Fruit fly (Drosophila melanogaster) whole organism, embryonic: Measurements from ENCODE around the gene Tet.

Source experiments
- Adf1 ChIP-seq: fragments of 200-800 bp; sonication (Bioruptor generic); IDR thresholded peaks from 2 replicates; pipeline ENCODE4 v1.3.6; 2022; ENCODE audit warnings: missing biosample characterization, missing genetic modification characterization
- B-H1 ChIP-seq: fragments of 200-800 bp; sonication (Bioruptor generic); IDR thresholded peaks from 3 replicates; pipeline ENCODE4 v1.3.6; 2022; ENCODE audit warnings: missing biosample characterization, missing genetic modification characterization
- CG10267 ChIP-seq: fragments of 200-800 bp; sonication (Bioruptor generic); optimal IDR thresholded peaks from 2 replicates; lab custom pipeline; 2018; ENCODE audit warnings: missing biosample characterization, mild to moderate bottlenecking, missing genetic modification characterization, moderate library complexity
- CG10431 ChIP-seq: fragments of 200-800 bp; sonication (Bioruptor generic); optimal IDR thresholded peaks from 3 replicates; lab custom pipeline; 2018; ENCODE audit warnings: missing biosample characterization, mild to moderate bottlenecking, missing genetic modification characterization
- CG15269 ChIP-seq: fragments of 200-800 bp; sonication (Bioruptor generic); optimal IDR thresholded peaks from 2 replicates; lab custom pipeline; 2018; ENCODE audit warnings: missing biosample characterization, mild to moderate bottlenecking, missing genetic modification characterization, moderate library complexity
- CG17186 ChIP-seq: fragments of 200-800 bp; sonication (Bioruptor generic); optimal IDR thresholded peaks from 3 replicates; lab custom pipeline; 2017; ENCODE audit warnings: missing biosample characterization, missing genetic modification reagents, missing genetic modification characterization
- CG17912 ChIP-seq: fragments of 200-800 bp; sonication (Bioruptor generic); optimal IDR thresholded peaks from 2 replicates; lab custom pipeline; 2018; ENCODE audit warnings: missing biosample characterization, mild to moderate bottlenecking, missing genetic modification characterization
- CG31224 ChIP-seq: fragments of 200-800 bp; sonication (Bioruptor generic); IDR thresholded peaks from 2 replicates; pipeline ENCODE4 v1.3.6; 2022; ENCODE audit warnings: missing biosample characterization, missing genetic modification characterization
- CG31441 ChIP-seq: fragments of 200-800 bp; sonication (Bioruptor generic); IDR thresholded peaks from 2 replicates; pipeline ENCODE4 v1.3.6; 2022; ENCODE audit warnings: missing biosample characterization, missing genetic modification characterization
- CG32767 ChIP-seq: fragments of 200-800 bp; sonication (Bioruptor generic); IDR thresholded peaks from 2 replicates; pipeline ENCODE4 v1.3.6; 2022; ENCODE audit warnings: missing biosample characterization, missing genetic modification characterization
- CG34422 ChIP-seq: fragments of 200-800 bp; sonication (Bioruptor generic); IDR thresholded peaks from 3 replicates; pipeline ENCODE4 v1.3.6; 2022; ENCODE audit warnings: missing biosample characterization, missing genetic modification characterization
- CG4424 ChIP-seq: fragments of 200-800 bp; sonication (Bioruptor generic); optimal IDR thresholded peaks from 3 replicates; lab custom pipeline; 2016; ENCODE audit warnings: missing biosample characterization, missing genetic modification characterization
- CG5245 ChIP-seq: fragments of 200-800 bp; sonication (Bioruptor generic); optimal IDR thresholded peaks from 3 replicates; lab custom pipeline; 2016; ENCODE audit warnings: missing biosample characterization, missing genetic modification characterization
- CG6765 ChIP-seq: fragments of 200-800 bp; sonication (Bioruptor generic); optimal IDR thresholded peaks from 3 replicates; lab custom pipeline; 2017; ENCODE audit warnings: missing biosample characterization, mild to moderate bottlenecking, missing genetic modification characterization
- CG7963 ChIP-seq: fragments of 200-800 bp; sonication (Bioruptor generic); IDR thresholded peaks from 3 replicates; pipeline ENCODE4 v1.3.6; 2022; ENCODE audit warnings: missing biosample characterization, missing genetic modification characterization; ENCODE audit not compliant: partially characterized antibody
- CG7987 ChIP-seq: fragments of 200-800 bp; sonication (Bioruptor generic); optimal IDR thresholded peaks from 2 replicates; lab custom pipeline; 2018; ENCODE audit warnings: missing biosample characterization, mild to moderate bottlenecking, missing genetic modification characterization, moderate library complexity
- CG8359 ChIP-seq: fragments of 200-800 bp; sonication (Bioruptor generic); optimal IDR thresholded peaks from 2 replicates; lab custom pipeline; 2017; ENCODE audit warnings: missing biosample characterization, mild to moderate bottlenecking, missing genetic modification characterization, borderline replicate concordance
- Chrac-16 ChIP-seq: fragments of 200-800 bp; sonication (Bioruptor generic); optimal IDR thresholded peaks from 3 replicates; lab custom pipeline; 2016; ENCODE audit warnings: missing biosample characterization, missing genetic modification characterization
- D19B ChIP-seq: fragments of 200-800 bp; sonication (Bioruptor generic); optimal IDR thresholded peaks from 2 replicates; lab custom pipeline; 2017; ENCODE audit warnings: missing biosample characterization, mild to moderate bottlenecking, missing genetic modification characterization
- Dll ChIP-seq: fragments of 200-800 bp; sonication (Bioruptor generic); IDR thresholded peaks from 4 replicates; pipeline ENCODE4 v1.3.6; 2022; ENCODE audit warnings: missing biosample characterization, missing genetic modification characterization; ENCODE audit not compliant: partially characterized antibody
- GATAe ChIP-seq: fragments of 200-800 bp; sonication (Bioruptor generic); conservative IDR thresholded peaks from 2 replicates; pipeline ENCODE4 v1.3.6; 2022; ENCODE audit warnings: missing biosample characterization, missing genetic modification characterization
- Hr3 ChIP-seq: fragments of 200-800 bp; sonication (Bioruptor generic); optimal IDR thresholded peaks from 3 replicates; lab custom pipeline; 2016; ENCODE audit warnings: missing biosample characterization, missing genetic modification characterization
- Hr39 ChIP-seq: fragments of >200 bp; optimal IDR thresholded peaks from 2 replicates; lab custom pipeline; 2017
- Opbp ChIP-seq: fragments of 200-800 bp; sonication (Bioruptor generic); IDR thresholded peaks from 3 replicates; pipeline ENCODE4 v1.3.6; 2022; ENCODE audit warnings: missing biosample characterization, missing genetic modification characterization; ENCODE audit not compliant: partially characterized antibody
- PHDP ChIP-seq: fragments of 200-800 bp; sonication (Bioruptor generic); optimal IDR thresholded peaks from 3 replicates; lab custom pipeline; 2018; ENCODE audit warnings: missing biosample characterization, mild to moderate bottlenecking, missing genetic modification characterization, moderate library complexity
- Pdp1 ChIP-seq, 2 experiments: fragments of 200-800 bp; sonication (Bioruptor generic); optimal IDR thresholded peaks; 3 replicates each; lab custom pipeline; 2016; ENCODE audit warnings: missing biosample characterization in 2 of 2, missing genetic modification characterization in 2 of 2, mild to moderate bottlenecking in 1 of 2, moderate library complexity in 1 of 2
- Sin3A ChIP-seq: fragments of >200 bp; optimal IDR thresholded peaks from 2 replicates; lab custom pipeline; 2018
- Six4 ChIP-seq: fragments of 200-800 bp; sonication (Bioruptor generic); optimal IDR thresholded peaks from 2 replicates; lab custom pipeline; 2016; ENCODE audit warnings: missing biosample characterization, missing genetic modification characterization
- Ssrp ChIP-seq: fragments of 200-800 bp; sonication (Bioruptor generic); optimal IDR thresholded peaks from 2 replicates; lab custom pipeline; 2018; ENCODE audit warnings: missing biosample characterization, mild to moderate bottlenecking, missing genetic modification characterization, moderate library complexity
- TFAM ChIP-seq: fragments of 200-800 bp; sonication (Bioruptor generic); optimal IDR thresholded peaks from 2 replicates; lab custom pipeline; 2017; ENCODE audit warnings: missing biosample characterization, missing genetic modification characterization, inconsistent platforms
- Trl ChIP-seq, 3 experiments: fragments of >200 bp in 2 of 3; fragments of 200-800 bp in 1 of 3; sonication (Bioruptor generic) in 1 of 3; optimal IDR thresholded peaks; 2 replicates in 1 of 3; 3 replicates in 2 of 3; lab custom pipeline; 2016 to 2017; ENCODE audit warnings: missing biosample characterization in 1 of 3, missing genetic modification characterization in 1 of 3
- Usf ChIP-seq: fragments of 200-800 bp; sonication (Bioruptor generic); optimal IDR thresholded peaks from 2 replicates; lab custom pipeline; 2017; ENCODE audit warnings: missing genotype, missing biosample characterization, missing genetic modification characterization
- bigmax ChIP-seq: fragments of 200-800 bp; sonication (Bioruptor generic); optimal IDR thresholded peaks from 2 replicates; lab custom pipeline; 2018; ENCODE audit warnings: missing biosample characterization, mild to moderate bottlenecking, missing genetic modification characterization
- bowl ChIP-seq: fragments of 200-800 bp; sonication (Bioruptor generic); IDR thresholded peaks from 2 replicates; pipeline ENCODE4 v1.3.6; 2022; ENCODE audit warnings: missing biosample characterization, missing genetic modification characterization
- crp ChIP-seq, 2 experiments: fragments of 200-800 bp; sonication (Bioruptor generic); optimal IDR thresholded peaks; 2 replicates in 1 of 2; 3 replicates in 1 of 2; lab custom pipeline; 2017; ENCODE audit warnings: missing biosample characterization in 2 of 2, missing genetic modification characterization in 2 of 2, mild to moderate bottlenecking in 1 of 2, moderate library complexity in 1 of 2
- dan ChIP-seq: fragments of 200-800 bp; sonication (Bioruptor generic); IDR thresholded peaks from 2 replicates; pipeline ENCODE4 v1.3.6; 2022; ENCODE audit warnings: missing biosample characterization, missing genetic modification characterization
- danr ChIP-seq: fragments of 200-800 bp; sonication (Bioruptor generic); IDR thresholded peaks from 2 replicates; pipeline ENCODE4 v1.3.6; 2022; ENCODE audit warnings: missing biosample characterization, missing genetic modification characterization
- en ChIP-seq: fragments of 200-800 bp; sonication (Bioruptor generic); optimal IDR thresholded peaks from 2 replicates; lab custom pipeline; 2016; ENCODE audit warnings: missing biosample characterization, missing genetic modification characterization
- eve ChIP-seq, 2 experiments: fragments of >200 bp; optimal IDR thresholded peaks; 2 replicates each; lab custom pipeline; 2017; ENCODE audit warnings: missing biosample characterization in 2 of 2, missing genetic modification characterization in 2 of 2
- gcm2 ChIP-seq: fragments of 200-800 bp; sonication (Bioruptor generic); optimal IDR thresholded peaks from 2 replicates; lab custom pipeline; 2016; ENCODE audit warnings: missing biosample characterization, missing genetic modification characterization
- oc ChIP-seq: fragments of 200-800 bp; sonication (Bioruptor generic); optimal IDR thresholded peaks from 2 replicates; lab custom pipeline; 2018; ENCODE audit warnings: missing biosample characterization, mild to moderate bottlenecking, missing genetic modification characterization, moderate library complexity
- p53 ChIP-seq: fragments of 200-800 bp; sonication (Bioruptor generic); optimal IDR thresholded peaks from 2 replicates; lab custom pipeline; 2016; ENCODE audit warnings: missing biosample characterization, missing genetic modification characterization
- peb ChIP-seq: fragments of 200-800 bp; sonication (Bioruptor generic); IDR thresholded peaks from 2 replicates; pipeline ENCODE4 v1.3.6; 2022; ENCODE audit warnings: missing biosample characterization, missing genetic modification characterization
- pros ChIP-seq: fragments of 200-800 bp; sonication (Bioruptor generic); optimal IDR thresholded peaks from 3 replicates; lab custom pipeline; 2019; ENCODE audit warnings: missing biosample characterization, mild to moderate bottlenecking, missing genetic modification characterization, moderate library complexity
- scrt ChIP-seq: fragments of 200-800 bp; sonication (Bioruptor generic); optimal IDR thresholded peaks from 2 replicates; lab custom pipeline; 2018; ENCODE audit warnings: missing biosample characterization, mild to moderate bottlenecking, missing genetic modification characterization, moderate library complexity
- sim ChIP-seq: fragments of 200-800 bp; sonication (Bioruptor generic); IDR thresholded peaks from 2 replicates; pipeline ENCODE4 v1.3.6; 2022; ENCODE audit warnings: missing biosample characterization, missing genetic modification characterization
- stwl ChIP-seq: fragments of 200-800 bp; sonication (Bioruptor generic); optimal IDR thresholded peaks from 3 replicates; lab custom pipeline; 2018; ENCODE audit warnings: missing biosample characterization, mild to moderate bottlenecking, missing genetic modification characterization, moderate library complexity
- sug ChIP-seq: fragments of 200-800 bp; optimal IDR thresholded peaks from 2 replicates; lab custom pipeline; 2019; ENCODE audit warnings: missing biosample characterization, mild to moderate bottlenecking, missing genetic modification characterization, moderate library complexity
- twi ChIP-seq: fragments of 200-800 bp; optimal IDR thresholded peaks from 2 replicates; lab custom pipeline; 2019; ENCODE audit warnings: missing biosample characterization, mild to moderate bottlenecking, missing genetic modification characterization, moderate library complexity
- zen2 ChIP-seq: fragments of 200-800 bp; sonication (Bioruptor generic); IDR thresholded peaks from 3 replicates; pipeline ENCODE4 v1.3.6; 2022; ENCODE audit warnings: missing biosample characterization, missing genetic modification characterization; ENCODE audit not compliant: partially characterized antibody

Gene Tet

DNA sequence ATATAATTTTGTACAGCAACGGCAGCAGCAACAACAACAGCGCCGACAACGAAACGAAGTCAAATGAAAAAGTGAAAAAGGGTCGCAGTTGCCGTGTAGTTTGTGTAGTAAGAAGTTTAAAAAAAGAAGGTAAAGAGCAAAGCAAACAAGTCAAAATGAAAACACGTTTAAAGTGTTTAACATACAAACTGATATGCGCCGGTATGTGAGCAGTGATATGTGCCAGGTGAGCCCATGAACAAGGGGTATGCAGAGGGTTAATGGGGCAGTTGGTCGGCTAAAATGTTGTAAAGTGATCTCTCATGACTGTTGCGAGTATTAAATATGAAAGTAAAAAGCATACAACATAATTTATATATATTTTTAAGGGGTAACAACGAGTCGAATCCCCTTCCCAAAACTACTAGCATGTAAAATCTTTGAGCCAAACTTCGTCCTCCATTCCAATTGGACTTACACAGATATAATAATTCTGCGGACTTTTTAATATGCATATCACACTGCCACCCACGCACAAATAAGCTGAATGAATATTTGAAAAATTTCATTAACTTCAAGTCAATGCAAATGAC is 72.9 kb downstream of the Tet start (continued):
- TF ChIP-seq CG17912 (GFP tag; lab: Kevin White, UChicago): no peak
- peak; percentile 22 for TF ChIP-seq CG17186 (GFP tag; lab: Kevin White, UChicago)
- TF ChIP-seq Six4 (GFP tag; lab: Kevin White, UChicago): peak; percentile 59
- peak; percentile 91 for TF ChIP-seq CG34422 (GFP tag; lab: Robert Waterston, UW)
- no peak for TF ChIP-seq crp (GFP tag; optimal IDR thresholded peaks at IDR 0.05; lab: Kevin White, UChicago)
- peak; percentile 96 for TF ChIP-seq D19B (GFP tag; lab: Kevin White, UChicago)
- no peak for TF ChIP-seq sug (tag; lab: Kevin White, UChicago)
- TF ChIP-seq CG10431 (GFP tag; lab: Kevin White, UChicago): no peak
- peak; percentile 47 for TF ChIP-seq CG6765
- TF ChIP-seq Chrac-16 (GFP tag; lab: Kevin White, UChicago): peak; percentile 23
- TF ChIP-seq CG15269 (tag; lab: Kevin White, UChicago): peak; percentile 57
- peak; percentile 33 for TF ChIP-seq oc (tag; lab: Kevin White, UChicago)
- no peak for TF ChIP-seq bigmax (GFP tag; lab: Kevin White, UChicago)
- no peak; the same call in 1 of the 2 replicates for TF ChIP-seq dan (GFP tag; lab: Robert Waterston, UW)
- no peak for TF ChIP-seq CG7963
- peak; percentile 46 for TF ChIP-seq scrt (GFP tag; lab: Kevin White, UChicago)
- TF ChIP-seq CG8359: peak; percentile 25
- peak; percentile 77 for TF ChIP-seq CG4424
- 0 out of 2 replicates have a peak, but pooled peaks have one; percentile 21 for TF ChIP-seq CG32767 (GFP tag; lab: Robert Waterston, UW)
- TF ChIP-seq Adf1 (GFP tag; lab: Robert Waterston, UW): no peak
- TF ChIP-seq sim (GFP tag; lab: Robert Waterston, UW): peak; percentile 85
- TF ChIP-seq Hr3: peak; percentile 28
- no peak for TF ChIP-seq Opbp
- no peak for TF ChIP-seq gcm2 (GFP tag; lab: Kevin White, UChicago)
- TF ChIP-seq CG10267 (tag; lab: Kevin White, UChicago): peak; percentile 51
- peak; percentile 67 for TF ChIP-seq danr (GFP tag; lab: Robert Waterston, UW)
- no peak for TF ChIP-seq eve (GFP tag; optimal IDR thresholded peaks at IDR 0.05; lab: Kevin White, UChicago)
- TF ChIP-seq p53 (GFP tag; lab: Kevin White, UChicago): no peak
- TF ChIP-seq CG31224 (GFP tag; lab: Robert Waterston, UW): peak; percentile 86
- TF ChIP-seq Hr39 (lab: Kevin White, UChicago): no peak
- no peak for TF ChIP-seq twi
- TF ChIP-seq pros (GFP tag; lab: Kevin White, UChicago): no peak
- peak; percentile 28 for TF ChIP-seq PHDP (tag; lab: Kevin White, UChicago)
- no peak for TF ChIP-seq Sin3A (lab: Kevin White, UChicago)
- TF ChIP-seq Pdp1 (GFP tag; optimal IDR thresholded peaks at IDR 0.05; lab: Kevin White, UChicago): peak in 1 of 2 experiments; percentile 68
- TF ChIP-seq CG7987: peak; percentile 37
- peak; percentile 75 for TF ChIP-seq CG5245
- no peak for TF ChIP-seq zen2
- TF ChIP-seq B-H1 (GFP tag; lab: Robert Waterston, UW): peak; percentile 83
- TF ChIP-seq en: no peak
- TF ChIP-seq bowl (GFP tag; lab: Robert Waterston, UW): 0 out of 2 replicates have a peak, but pooled peaks have one; percentile 39
- no peak for TF ChIP-seq Dll (GFP tag; lab: Robert Waterston, UW)
- TF ChIP-seq stwl (tag; lab: Kevin White, UChicago): no peak
- TF ChIP-seq TFAM: no peak
- TF ChIP-seq GATAe: peak; percentile 36; the same call in 1 of the 2 replicates
- TF ChIP-seq peb (GFP tag; lab: Robert Waterston, UW): peak; percentile 86
- TF ChIP-seq CG31441 (GFP tag; lab: Robert Waterston, UW): peak; percentile 72
- peak; percentile 1 for TF ChIP-seq Usf (GFP tag; lab: Kevin White, UChicago)
- TF ChIP-seq Ssrp: peak; percentile 8
- TF ChIP-seq Trl (optimal IDR thresholded peaks at IDR 0.05; lab: Kevin White, UChicago): no peak
- TF ChIP-seq Trl (GFP tag; optimal IDR thresholded peaks at IDR 0.05; lab: Kevin White, UChicago): peak; percentile 54
